Fruit fly (Drosophila melanogaster) whole organism, wandering third instar larva: ENCODE measurements around the gene Rbp9.
A peak's percentile ranks its signal among the peaks of the same experiment; 100 is the strongest.

Experiments
- Abd-B ChIP-seq: fragments of >200 bp; optimal IDR thresholded peaks from 2 replicates; lab custom pipeline; 2017; ENCODE audit warnings: missing biosample characterization, missing genetic modification characterization
- CG32264 ChIP-seq: fragments of 200-800 bp; sonication (Bioruptor generic); optimal IDR thresholded peaks from 2 replicates; lab custom pipeline; 2016; ENCODE audit warnings: missing biosample characterization, missing genetic modification characterization
- CrebA ChIP-seq: fragments of 200-800 bp; sonication (Bioruptor generic); optimal IDR thresholded peaks from 2 replicates; lab custom pipeline; 2016; ENCODE audit warnings: missing biosample characterization, mild to moderate bottlenecking, missing genetic modification characterization, borderline replicate concordance
- Dif ChIP-seq: fragments of 200-275, 200-300 bp; sonication (Bioruptor generic); optimal IDR thresholded peaks from 2 replicates; lab custom pipeline; 2018; ENCODE audit warnings: missing biosample characterization, missing genetic modification characterization; ENCODE audit not compliant: partially characterized antibody
- GATAd ChIP-seq: sonication (Bioruptor generic); optimal IDR thresholded peaks from 2 replicates; lab custom pipeline; 2016; ENCODE audit warnings: missing biosample characterization, missing genetic modification characterization
- HLH106 ChIP-seq: fragments of 200-800 bp; optimal IDR thresholded peaks from 3 replicates; lab custom pipeline; 2019; ENCODE audit warnings: missing biosample characterization, mild to moderate bottlenecking, missing genetic modification characterization, moderate library complexity
- Hnf4 ChIP-seq: fragments of 200-800 bp; sonication (Bioruptor generic); optimal IDR thresholded peaks from 2 replicates; lab custom pipeline; 2016; ENCODE audit warnings: missing biosample characterization, mild to moderate bottlenecking, missing genetic modification characterization
- Hr78 ChIP-seq: fragments of >200 bp; optimal IDR thresholded peaks from 2 replicates; lab custom pipeline; 2017; ENCODE audit warnings: missing biosample characterization, missing genetic modification characterization
- Jra ChIP-seq: sonication (Bioruptor generic); optimal IDR thresholded peaks from 2 replicates; lab custom pipeline; 2016; ENCODE audit warnings: missing biosample characterization, missing genetic modification characterization
- Mio ChIP-seq: sonication (Bioruptor generic); optimal IDR thresholded peaks from 2 replicates; lab custom pipeline; 2016; ENCODE audit warnings: missing biosample characterization, missing genetic modification characterization
- Myc ChIP-seq: fragments of >200 bp; optimal IDR thresholded peaks from 2 replicates; lab custom pipeline; 2017
- N ChIP-seq: fragments of >200 bp; optimal IDR thresholded peaks from 2 replicates; lab custom pipeline; 2018; ENCODE audit warnings: missing biosample characterization, missing external identifiers, missing genetic modification characterization
- OdsH ChIP-seq: fragments of 200-800 bp; sonication (Bioruptor generic); optimal IDR thresholded peaks from 2 replicates; lab custom pipeline; 2016; ENCODE audit warnings: missing biosample characterization, mild to moderate bottlenecking, missing genetic modification characterization
- Rel ChIP-seq, 2 experiments: fragments of 200-800 bp; sonication (Bioruptor generic) in 1 of 2; optimal IDR thresholded peaks; 2 replicates in 1 of 2; 3 replicates in 1 of 2; lab custom pipeline; 2016 to 2019; ENCODE audit warnings: mild to moderate bottlenecking in 2 of 2, missing biosample characterization in 2 of 2, missing genetic modification characterization in 2 of 2, moderate library complexity in 1 of 2
- Sp1 ChIP-seq: fragments of 200-800 bp; sonication (Bioruptor generic); optimal IDR thresholded peaks from 3 replicates; lab custom pipeline; 2019; ENCODE audit warnings: missing biosample characterization, mild to moderate bottlenecking, missing genetic modification characterization, moderate library complexity
- Vsx2 ChIP-seq: fragments of 200-300, 225-300 bp; sonication (Bioruptor generic); optimal IDR thresholded peaks from 2 replicates; lab custom pipeline; 2018; ENCODE audit warnings: missing biosample characterization, missing genetic modification characterization; ENCODE audit not compliant: partially characterized antibody
- br ChIP-seq: fragments of 200-800 bp; sonication (Bioruptor generic); optimal IDR thresholded peaks from 2 replicates; lab custom pipeline; 2016; ENCODE audit warnings: missing biosample characterization, missing genetic modification characterization
- brk ChIP-seq: fragments of 200-800 bp; sonication (Bioruptor generic); optimal IDR thresholded peaks from 2 replicates; lab custom pipeline; 2016; ENCODE audit warnings: missing biosample characterization, mild to moderate bottlenecking, missing genetic modification characterization
- dl ChIP-seq, 2 experiments: fragments of 175-275, 200-275 bp in 1 of 2; fragments of 200-275 bp in 1 of 2; sonication (Bioruptor generic); optimal IDR thresholded peaks; lab custom pipeline; 2018; ENCODE audit warnings: mild to moderate bottlenecking in 2 of 2, missing biosample characterization in 2 of 2, missing genetic modification characterization in 2 of 2, moderate library complexity in 2 of 2; ENCODE audit not compliant: partially characterized antibody in 2 of 2, insufficient read depth in 1 of 2
- dmrt93B ChIP-seq: fragments of 200-800 bp; sonication (Bioruptor generic); optimal IDR thresholded peaks from 2 replicates; lab custom pipeline; 2018; ENCODE audit warnings: missing biosample characterization, mild to moderate bottlenecking, missing genetic modification characterization
- ey ChIP-seq: fragments of 200-800 bp; sonication (Bioruptor generic); optimal IDR thresholded peaks from 2 replicates; lab custom pipeline; 2016; ENCODE audit warnings: missing biosample characterization, missing genetic modification characterization
- foxo ChIP-seq, 2 experiments: fragments of 200-800 bp; sonication (Bioruptor generic); optimal IDR thresholded peaks; 2 replicates in 1 of 2; 3 replicates in 1 of 2; lab custom pipeline; 2016 to 2017; ENCODE audit warnings: missing biosample characterization in 2 of 2, missing genetic modification characterization in 2 of 2
- fru ChIP-seq: fragments of 200-800 bp; sonication (Bioruptor generic); optimal IDR thresholded peaks from 3 replicates; lab custom pipeline; 2016; ENCODE audit warnings: missing biosample characterization, mild to moderate bottlenecking, missing genetic modification characterization
- h ChIP-seq: fragments of 200-800 bp; sonication (Bioruptor generic); optimal IDR thresholded peaks from 3 replicates; lab custom pipeline; 2016; ENCODE audit warnings: missing biosample characterization, mild to moderate bottlenecking, missing genetic modification characterization
- jim ChIP-seq: fragments of 175-275, 200-325 bp; sonication (Bioruptor generic); optimal IDR thresholded peaks from 2 replicates; lab custom pipeline; 2016; ENCODE audit warnings: missing biosample characterization, mild to moderate bottlenecking, missing genetic modification characterization
- psq ChIP-seq: fragments of 200-800 bp; sonication (Bioruptor generic); optimal IDR thresholded peaks from 3 replicates; lab custom pipeline; 2017; ENCODE audit warnings: missing biosample characterization, mild to moderate bottlenecking, missing genetic modification characterization, moderate library complexity
- rgr ChIP-seq: fragments of 200-800 bp; sonication (Bioruptor generic); optimal IDR thresholded peaks from 3 replicates; lab custom pipeline; 2016; ENCODE audit warnings: missing biosample characterization, mild to moderate bottlenecking, missing genetic modification characterization
- sage ChIP-seq: fragments of 200-800 bp; sonication (Bioruptor generic); optimal IDR thresholded peaks from 2 replicates; lab custom pipeline; 2016; ENCODE audit warnings: missing biosample characterization, mild to moderate bottlenecking, missing genetic modification characterization
- tai ChIP-seq: sonication (Bioruptor generic); optimal IDR thresholded peaks from 2 replicates; lab custom pipeline; 2016; ENCODE audit warnings: missing biosample characterization, missing genetic modification characterization
- usp ChIP-seq: fragments of >200 bp; optimal IDR thresholded peaks from 2 replicates; lab custom pipeline; 2017; ENCODE audit warnings: missing biosample characterization, missing genetic modification characterization
- woc ChIP-seq: sonication (Bioruptor generic); optimal IDR thresholded peaks from 2 replicates; lab custom pipeline; 2016; ENCODE audit warnings: missing biosample characterization, mild to moderate bottlenecking, missing genetic modification characterization

Gene Rbp9

dm6 chr2L:2999609-3000008, 45.0 kb downstream of the Rbp9 start:
- TF ChIP-seq Dif (GFP tag; lab: Kevin White, UChicago) (no peak), Mio (GFP tag; lab: Kevin White, UChicago) (no peak), tai (GFP tag; lab: Kevin White, UChicago) (no peak), usp (GFP tag; lab: Kevin White, UChicago) (no peak), CrebA (no peak), Hr78 (GFP tag; lab: Kevin White, UChicago) (no peak), dmrt93B (no peak), sage (GFP tag; lab: Kevin White, UChicago) (no peak)

- TF ChIP-seq HLH106, result no peak
- TF ChIP-seq, all 38 proteins: peak for 0
These were observed 46.0 kb downstream of the Rbp9 start for dm6 chr2L:3000517-3000934.

dm6 chr2L:3001953-3002352, 47.4 kb downstream of the Rbp9 start:
- no peak for TF ChIP-seq CG32264
- no peak for TF ChIP-seq jim (GFP tag; lab: Kevin White, UChicago)
- TF ChIP-seq CrebA, result no peak

- TF ChIP-seq Abd-B (GFP tag; lab: Kevin White, UChicago) (no peak), GATAd (no peak), N (GFP tag; lab: Kevin White, UChicago) (no peak), rgr (GFP tag; lab: Kevin White, UChicago) (no peak), dmrt93B (no peak), Myc (lab: Kevin White, UChicago) (no peak), Mio (GFP tag; lab: Kevin White, UChicago) (no peak), Vsx2 (GFP tag; lab: Kevin White, UChicago) (no peak)
These were observed 48.8 kb downstream of the Rbp9 start for dm6 chr2L:3003399-3003798.

dm6 chr2L:3004601-3005000, 50.0 kb downstream of the Rbp9 start:
- TF ChIP-seq Myc (lab: Kevin White, UChicago) (no peak), Hnf4 (peak; percentile 21), HLH106 (peak; percentile 47), psq (GFP tag; lab: Kevin White, UChicago) (peak; percentile 31), rgr (GFP tag; lab: Kevin White, UChicago) (peak; percentile 31), Jra (GFP tag; lab: Kevin White, UChicago) (no peak), Sp1 (GFP tag; lab: Kevin White, UChicago) (peak; percentile 36), br (GFP tag; lab: Kevin White, UChicago) (peak; percentile 63), OdsH (peak; percentile 2), Mio (GFP tag; lab: Kevin White, UChicago) (no peak), brk (GFP tag; lab: Kevin White, UChicago) (no peak), usp (GFP tag; lab: Kevin White, UChicago) (no peak), N (GFP tag; lab: Kevin White, UChicago) (no peak), foxo (GFP tag; optimal IDR thresholded peaks at IDR 0.05; lab: Kevin White, UChicago) (peak in 1 of 2 experiments; percentile 64), GATAd (no peak), woc (peak; percentile 10), Hr78 (GFP tag; lab: Kevin White, UChicago) (no peak), Rel (GFP tag; optimal IDR thresholded peaks at IDR 0.05; lab: Kevin White, UChicago) (no peak), Rel (tag; optimal IDR thresholded peaks at IDR 0.05; lab: Kevin White, UChicago) (no peak), ey (peak; percentile 22), h (GFP tag; lab: Kevin White, UChicago) (peak; percentile 37), fru (peak; percentile 62)
- TF ChIP-seq, all 38 proteins: peak for 12

- TF ChIP-seq psq (GFP tag; lab: Kevin White, UChicago), result no peak
- TF ChIP-seq fru, result no peak
- no peak for TF ChIP-seq Hr78 (GFP tag; lab: Kevin White, UChicago)
- no peak for TF ChIP-seq ey
- TF ChIP-seq dl (GFP tag; optimal IDR thresholded peaks at IDR 0.05; lab: Kevin White, UChicago; ENCODE audit: insufficient read depth in 1 of 2, partially characterized antibody in 2 of 2), result no peak
- no peak for TF ChIP-seq Vsx2 (GFP tag; lab: Kevin White, UChicago)
- TF ChIP-seq N (GFP tag; lab: Kevin White, UChicago), result no peak
- TF ChIP-seq, all 38 proteins: peak for 0
These were observed 50.9 kb downstream of the Rbp9 start for dm6 chr2L:3005483-3005882.
